Worm (Caenorhabditis elegans) whole organism, early embryonic: Measurements from ENCODE around the gene ZK721.4.

Experiments used
- B0310.2 ChIP-seq: sonication (generic microtip); optimal IDR thresholded peaks from 2 replicates; lab custom pipeline; 2016; ENCODE audit warnings: mild to moderate bottlenecking, missing genetic modification characterization, missing compliant biosample characterization
- F13C5.2 ChIP-seq: sonication (generic microtip); optimal IDR thresholded peaks from 2 replicates; lab custom pipeline; 2017; ENCODE audit warnings: mild to moderate bottlenecking, missing genetic modification characterization, inconsistent platforms, missing compliant biosample characterization
- aly-1 ChIP-seq: sonication (generic microtip); optimal IDR thresholded peaks from 2 replicates; lab custom pipeline; 2016; ENCODE audit warnings: missing genetic modification characterization, missing compliant biosample characterization
- ama-1 ChIP-seq: fragments of 150-350 bp; optimal IDR thresholded peaks from 2 replicates; lab custom pipeline; 2014
- ceh-13 ChIP-seq: fragments of 200-800 bp; sonication (Bioruptor generic); optimal IDR thresholded peaks from 2 replicates; lab custom pipeline; 2018; ENCODE audit warnings: mild to moderate bottlenecking, missing genetic modification characterization, missing compliant biosample characterization
- ceh-36 ChIP-seq: sonication (generic microtip); optimal IDR thresholded peaks from 2 replicates; lab custom pipeline; 2016; ENCODE audit warnings: missing genetic modification characterization, inconsistent platforms, missing compliant biosample characterization
- ets-7 ChIP-seq: sonication (generic microtip); optimal IDR thresholded peaks from 2 replicates; lab custom pipeline; 2016; ENCODE audit warnings: missing genotype, missing genetic modification characterization, missing compliant biosample characterization
- flt-1 ChIP-seq: fragments of 200-800 bp; sonication (Bioruptor generic); IDR thresholded peaks from 2 replicates; pipeline ENCODE4 v1.3.6; 2022; ENCODE audit warnings: missing genetic modification characterization, missing compliant biosample characterization
- hmbx-1 ChIP-seq: sonication (generic microtip); optimal IDR thresholded peaks from 2 replicates; lab custom pipeline; 2016; ENCODE audit warnings: mild to moderate bottlenecking, missing genetic modification characterization, missing compliant biosample characterization
- hmg-4 ChIP-seq: fragments of 200-800 bp; sonication (Bioruptor generic); optimal IDR thresholded peaks from 2 replicates; lab custom pipeline; 2018; ENCODE audit warnings: mild to moderate bottlenecking, missing genetic modification characterization, missing compliant biosample characterization
- hnd-1 ChIP-seq: sonication (generic microtip); optimal IDR thresholded peaks from 2 replicates; lab custom pipeline; 2016; ENCODE audit warnings: missing genetic modification characterization, missing compliant biosample characterization
- pes-1 ChIP-seq: fragments of 200-800 bp; sonication (Bioruptor generic); IDR thresholded peaks from 2 replicates; pipeline ENCODE4 v1.3.6; 2022; ENCODE audit warnings: missing genetic modification reagents, missing genetic modification characterization, missing compliant biosample characterization
- scrt-1 ChIP-seq: fragments of 200-800 bp; sonication (Bioruptor generic); IDR thresholded peaks from 2 replicates; pipeline ENCODE4 v1.3.6; 2022; ENCODE audit warnings: missing genetic modification characterization, missing compliant biosample characterization
- sea-1 ChIP-seq: fragments of 200-800 bp; sonication (Bioruptor generic); conservative IDR thresholded peaks from 2 replicates; pipeline ENCODE4 v1.3.6; 2022; ENCODE audit warnings: missing genetic modification characterization, missing compliant biosample characterization
- tbx-11 ChIP-seq: fragments of 200-800 bp; sonication (Bioruptor generic); IDR thresholded peaks from 2 replicates; pipeline ENCODE4 v1.3.6; 2022; ENCODE audit warnings: missing genetic modification characterization, missing compliant biosample characterization
- tbx-37 ChIP-seq: fragments of 200-800 bp; sonication (Bioruptor generic); conservative IDR thresholded peaks from 2 replicates; pipeline ENCODE4 v1.3.6; 2022; ENCODE audit warnings: missing genetic modification reagents, missing genetic modification characterization, missing compliant biosample characterization
- tra-4 ChIP-seq: sonication (generic microtip); optimal IDR thresholded peaks from 2 replicates; lab custom pipeline; 2017; ENCODE audit warnings: missing genetic modification characterization, missing compliant biosample characterization

Gene ZK721.4

ce11 chrX:8755987-8756386, 22.7 kb upstream of the ZK721.4 start:
- TF ChIP-seq hmbx-1 (no peak), flt-1 (GFP tag; lab: Robert Waterston, UW) (no peak), sea-1 (GFP tag; lab: Robert Waterston, UW) (no peak), ets-7 (tag; lab: Kevin White, UChicago) (no peak), scrt-1 (GFP tag; lab: Robert Waterston, UW) (no peak), ceh-13 (GFP tag; lab: Kevin White, UChicago) (no peak), pes-1 (GFP tag; lab: Robert Waterston, UW) (no peak), tbx-37 (no peak), aly-1 (tag; lab: Kevin White, UChicago) (no peak), F13C5.2 (no peak), tbx-11 (GFP tag; lab: Robert Waterston, UW) (no peak)

- TF ChIP-seq F13C5.2 (no peak), tbx-37 (no peak), B0310.2 (tag; lab: Kevin White, UChicago) (no peak), pes-1 (GFP tag; lab: Robert Waterston, UW) (no peak), ets-7 (tag; lab: Kevin White, UChicago) (no peak), sea-1 (GFP tag; lab: Robert Waterston, UW) (no peak), hmbx-1 (no peak), tra-4 (tag; lab: Kevin White, UChicago) (no peak), ceh-13 (GFP tag; lab: Kevin White, UChicago) (no peak), flt-1 (GFP tag; lab: Robert Waterston, UW) (no peak), hmg-4 (no peak), ama-1 (lab: Kevin White, UChicago) (no peak), ceh-36 (tag; lab: Kevin White, UChicago) (no peak), hnd-1 (tag; lab: Kevin White, UChicago) (no peak), aly-1 (tag; lab: Kevin White, UChicago) (no peak), tbx-11 (GFP tag; lab: Robert Waterston, UW) (no peak), scrt-1 (GFP tag; lab: Robert Waterston, UW) (no peak)
Measured at ce11 chrX:8761060-8761459, 17.6 kb upstream of the ZK721.4 start.

ce11 chrX:8761497-8761896, 17.2 kb upstream of the ZK721.4 start, which contains the start of gene M02D8.5:
TSS of gene M02D8.5 (minus strand) at chrX:8761597.
- TF ChIP-seq aly-1 (tag; lab: Kevin White, UChicago) (no peak), pes-1 (GFP tag; lab: Robert Waterston, UW) (no peak), flt-1 (GFP tag; lab: Robert Waterston, UW) (no peak), B0310.2 (tag; lab: Kevin White, UChicago) (no peak), ets-7 (tag; lab: Kevin White, UChicago) (no peak), tra-4 (tag; lab: Kevin White, UChicago) (no peak), hnd-1 (tag; lab: Kevin White, UChicago) (no peak), ceh-36 (tag; lab: Kevin White, UChicago) (no peak), F13C5.2 (no peak), ama-1 (lab: Kevin White, UChicago) (no peak), ceh-13 (GFP tag; lab: Kevin White, UChicago) (no peak), sea-1 (GFP tag; lab: Robert Waterston, UW) (no peak), hmg-4 (no peak), hmbx-1 (no peak), scrt-1 (GFP tag; lab: Robert Waterston, UW) (no peak), tbx-11 (GFP tag; lab: Robert Waterston, UW) (no peak), tbx-37 (no peak)

ce11 chrX:8762927-8763326, 15.7 kb upstream of the ZK721.4 start:
- TF ChIP-seq tra-4 (tag; lab: Kevin White, UChicago) (no peak), hmg-4 (no peak), hnd-1 (tag; lab: Kevin White, UChicago) (no peak), tbx-37 (no peak), pes-1 (GFP tag; lab: Robert Waterston, UW) (no peak), aly-1 (tag; lab: Kevin White, UChicago) (no peak), hmbx-1 (no peak), ceh-36 (tag; lab: Kevin White, UChicago) (no peak), ceh-13 (GFP tag; lab: Kevin White, UChicago) (no peak), tbx-11 (GFP tag; lab: Robert Waterston, UW) (no peak), sea-1 (GFP tag; lab: Robert Waterston, UW) (no peak), ama-1 (lab: Kevin White, UChicago) (no peak), ets-7 (tag; lab: Kevin White, UChicago) (no peak), scrt-1 (GFP tag; lab: Robert Waterston, UW) (no peak), F13C5.2 (no peak), B0310.2 (tag; lab: Kevin White, UChicago) (no peak), flt-1 (GFP tag; lab: Robert Waterston, UW) (no peak)

- TF ChIP-seq tbx-37 (no peak), ceh-36 (tag; lab: Kevin White, UChicago) (no peak), F13C5.2 (no peak), ets-7 (tag; lab: Kevin White, UChicago) (no peak), hmbx-1 (no peak), tbx-11 (GFP tag; lab: Robert Waterston, UW) (no peak), ama-1 (lab: Kevin White, UChicago) (no peak), pes-1 (GFP tag; lab: Robert Waterston, UW) (no peak), ceh-13 (GFP tag; lab: Kevin White, UChicago) (no peak), aly-1 (tag; lab: Kevin White, UChicago) (no peak), hmg-4 (no peak), scrt-1 (GFP tag; lab: Robert Waterston, UW) (no peak), hnd-1 (tag; lab: Kevin White, UChicago) (no peak), sea-1 (GFP tag; lab: Robert Waterston, UW) (no peak), flt-1 (GFP tag; lab: Robert Waterston, UW) (no peak), B0310.2 (tag; lab: Kevin White, UChicago) (no peak), tra-4 (tag; lab: Kevin White, UChicago) (no peak)
Measured at ce11 chrX:8763607-8764006, 15.1 kb upstream of the ZK721.4 start, which contains the start of gene zig-12. TSS of gene zig-12 (plus strand) at chrX:8763907.

- no peak for TF ChIP-seq hmbx-1
- TF ChIP-seq hnd-1 (tag; lab: Kevin White, UChicago): no peak
- TF ChIP-seq tra-4 (tag; lab: Kevin White, UChicago): no peak
- no peak for TF ChIP-seq scrt-1 (GFP tag; lab: Robert Waterston, UW)
- TF ChIP-seq tbx-11 (GFP tag; lab: Robert Waterston, UW): no peak
- TF ChIP-seq sea-1 (GFP tag; lab: Robert Waterston, UW): no peak
Measured at ce11 chrX:8764044-8764443, 14.6 kb upstream of the ZK721.4 start.
